Fruit fly (Drosophila melanogaster) whole organism, prepupa: ENCODE data around the gene OtopLa.

ENCODE experiments used
- CG11294 ChIP-seq: fragments of 200-800 bp; sonication (Bioruptor generic); IDR thresholded peaks from 2 replicates; pipeline ENCODE4 v1.3.6; 2022; ENCODE audit warnings: missing biosample characterization, missing genetic modification characterization
- CG11762 ChIP-seq: fragments of 200-800 bp; sonication (Bioruptor generic); optimal IDR thresholded peaks from 3 replicates; lab custom pipeline; 2016; ENCODE audit warnings: missing biosample characterization, missing genetic modification characterization; ENCODE audit not compliant: insufficient read depth
- CG11902 ChIP-seq: fragments of 200-800 bp; sonication (Bioruptor generic); optimal IDR thresholded peaks from 3 replicates; lab custom pipeline; 2016; ENCODE audit warnings: missing biosample characterization, missing genetic modification characterization
- CG1621 ChIP-seq: fragments of 200-800 bp; sonication (Bioruptor generic); optimal IDR thresholded peaks from 3 replicates; lab custom pipeline; 2018; ENCODE audit warnings: missing biosample characterization, mild to moderate bottlenecking, missing genetic modification characterization
- CG16779 ChIP-seq: fragments of 200-800 bp; sonication (Bioruptor generic); optimal IDR thresholded peaks from 3 replicates; lab custom pipeline; 2017; ENCODE audit warnings: missing biosample characterization, mild to moderate bottlenecking, missing genetic modification characterization
- CG3032 ChIP-seq: fragments of 200-800 bp; optimal IDR thresholded peaks from 2 replicates; lab custom pipeline; 2019; ENCODE audit warnings: missing biosample characterization, mild to moderate bottlenecking, missing genetic modification characterization, moderate library complexity
- CG32006 ChIP-seq: fragments of 200-800 bp; sonication (Bioruptor generic); optimal IDR thresholded peaks from 3 replicates; lab custom pipeline; 2017; ENCODE audit warnings: missing biosample characterization, mild to moderate bottlenecking, missing genetic modification characterization
- CG3919 ChIP-seq: fragments of 200-800 bp; sonication (Bioruptor generic); optimal IDR thresholded peaks from 3 replicates; lab custom pipeline; 2016; ENCODE audit warnings: missing biosample characterization, missing genetic modification characterization
- CG4318 ChIP-seq: fragments of 200-800 bp; sonication (Bioruptor generic); optimal IDR thresholded peaks from 3 replicates; lab custom pipeline; 2017; ENCODE audit warnings: missing biosample characterization, mild to moderate bottlenecking, missing genetic modification characterization
- CG6163 ChIP-seq: fragments of 200-800 bp; sonication (Bioruptor generic); IDR thresholded peaks from 3 replicates; pipeline ENCODE4 v1.3.6; 2022; ENCODE audit warnings: missing biosample characterization, missing genetic modification characterization
- CG6276 ChIP-seq: fragments of 200-800 bp; sonication (Bioruptor generic); optimal IDR thresholded peaks from 2 replicates; lab custom pipeline; 2017; ENCODE audit warnings: missing biosample characterization, mild to moderate bottlenecking, missing genetic modification characterization
- CG6792 ChIP-seq: fragments of 200-800 bp; sonication (Bioruptor generic); optimal IDR thresholded peaks from 3 replicates; lab custom pipeline; 2016; ENCODE audit warnings: missing biosample characterization, missing genetic modification characterization
- CG6808 ChIP-seq: fragments of 200-800 bp; sonication (Bioruptor generic); optimal IDR thresholded peaks from 3 replicates; lab custom pipeline; 2017; ENCODE audit warnings: missing biosample characterization, missing genetic modification characterization, mild to moderate bottlenecking, moderate library complexity, missing genetic modification reagents
- CG6854 ChIP-seq: fragments of 200-800 bp; sonication (Bioruptor generic); optimal IDR thresholded peaks from 2 replicates; lab custom pipeline; 2017; ENCODE audit warnings: missing biosample characterization, mild to moderate bottlenecking, missing genetic modification characterization
- CG7368 ChIP-seq: fragments of 200-800 bp; sonication (Bioruptor generic); optimal IDR thresholded peaks from 3 replicates; lab custom pipeline; 2016; ENCODE audit warnings: missing biosample characterization, missing genetic modification characterization
- CG8319 ChIP-seq: fragments of 200-800 bp; sonication (Bioruptor generic); optimal IDR thresholded peaks from 3 replicates; lab custom pipeline; 2016; ENCODE audit warnings: missing biosample characterization, missing genetic modification characterization
- CG8632 ChIP-seq: fragments of 200-800 bp; sonication (Bioruptor generic); optimal IDR thresholded peaks from 3 replicates; lab custom pipeline; 2016; ENCODE audit warnings: missing biosample characterization, missing genetic modification characterization
- CG9139 ChIP-seq: fragments of 200-800 bp; sonication (Bioruptor generic); optimal IDR thresholded peaks from 3 replicates; lab custom pipeline; 2017; ENCODE audit warnings: missing biosample characterization, mild to moderate bottlenecking, missing genetic modification characterization
- Eip78C ChIP-seq: fragments of 200-800 bp; sonication (Bioruptor generic); peaks from one replicate; lab custom pipeline; 2016; ENCODE audit warnings: missing biosample characterization, missing genetic modification characterization
- Eip93F ChIP-seq: fragments of 200-800 bp; sonication (Bioruptor generic); optimal IDR thresholded peaks from 2 replicates; lab custom pipeline; 2016; ENCODE audit warnings: missing biosample characterization, mild to moderate bottlenecking, missing genetic modification characterization
- Ets21C ChIP-seq: fragments of 200-800 bp; sonication (Bioruptor generic); optimal IDR thresholded peaks from 3 replicates; lab custom pipeline; 2016; ENCODE audit warnings: missing biosample characterization, missing genetic modification characterization
- Ets96B ChIP-seq: fragments of 200-800 bp; optimal IDR thresholded peaks from 2 replicates; lab custom pipeline; 2019; ENCODE audit warnings: missing biosample characterization, mild to moderate bottlenecking, missing genetic modification characterization, moderate library complexity
- Gug ChIP-seq: fragments of 200-800 bp; sonication (Bioruptor generic); IDR thresholded peaks from 2 replicates; pipeline ENCODE4 v1.3.6; 2022; ENCODE audit warnings: missing biosample characterization, missing genetic modification characterization
- Hr4 ChIP-seq: fragments of 200-800 bp; sonication (Bioruptor generic); optimal IDR thresholded peaks from 3 replicates; lab custom pipeline; 2016; ENCODE audit warnings: missing biosample characterization, missing genetic modification characterization
- Met ChIP-seq: fragments of 200-800 bp; sonication (Bioruptor generic); optimal IDR thresholded peaks from 3 replicates; lab custom pipeline; 2016; ENCODE audit warnings: missing biosample characterization, missing genetic modification characterization
- Smox ChIP-seq: fragments of 200-800 bp; sonication (Bioruptor generic); optimal IDR thresholded peaks from 3 replicates; lab custom pipeline; 2016; ENCODE audit warnings: missing biosample characterization, missing genetic modification characterization
- Sox14 ChIP-seq: fragments of 200-800 bp; sonication (Bioruptor generic); optimal IDR thresholded peaks from 3 replicates; lab custom pipeline; 2016; ENCODE audit warnings: missing biosample characterization, missing genetic modification characterization
- dac ChIP-seq: fragments of 200-800 bp; sonication (Bioruptor generic); optimal IDR thresholded peaks from 2 replicates; lab custom pipeline; 2017; ENCODE audit warnings: missing biosample characterization, mild to moderate bottlenecking, missing genetic modification characterization
- eg ChIP-seq: fragments of 200-800 bp; sonication (Bioruptor generic); IDR thresholded peaks from 3 replicates; pipeline ENCODE4 v1.3.6; 2022; ENCODE audit warnings: missing biosample characterization, missing genetic modification characterization
- fd59A ChIP-seq: fragments of 200-800 bp; sonication (Bioruptor generic); optimal IDR thresholded peaks from 2 replicates; lab custom pipeline; 2017; ENCODE audit warnings: missing biosample characterization, mild to moderate bottlenecking, missing genetic modification characterization, missing genetic modification reagents
- fkh ChIP-seq: fragments of 200-800 bp; sonication (Bioruptor generic); optimal IDR thresholded peaks from 3 replicates; lab custom pipeline; 2017; ENCODE audit warnings: missing biosample characterization, mild to moderate bottlenecking, missing genetic modification characterization, moderate library complexity
- lz ChIP-seq: fragments of 200-800 bp; sonication (Bioruptor generic); optimal IDR thresholded peaks from 3 replicates; lab custom pipeline; 2016; ENCODE audit warnings: missing biosample characterization, missing genetic modification characterization
- salr ChIP-seq, 2 experiments: fragments of 200-800 bp; sonication (Bioruptor generic); optimal IDR thresholded peaks; 3 replicates each; lab custom pipeline; 2016 to 2018; ENCODE audit warnings: missing biosample characterization in 2 of 2, missing genetic modification characterization in 2 of 2, mild to moderate bottlenecking in 1 of 2
- spab ChIP-seq: fragments of 200-800 bp; sonication (Bioruptor generic); optimal IDR thresholded peaks from 2 replicates; lab custom pipeline; 2017; ENCODE audit warnings: missing biosample characterization, mild to moderate bottlenecking, missing genetic modification characterization, missing genetic modification reagents
- ss ChIP-seq, 2 experiments: fragments of 200-800 bp; sonication (Bioruptor generic); optimal IDR thresholded peaks; 2 replicates in 1 of 2; 3 replicates in 1 of 2; lab custom pipeline; 2017 to 2018; ENCODE audit warnings: mild to moderate bottlenecking in 2 of 2, missing biosample characterization in 2 of 2, missing genetic modification characterization in 2 of 2, moderate library complexity in 1 of 2
- svp ChIP-seq: fragments of 200-800 bp; sonication (Bioruptor generic); peaks from one replicate; lab custom pipeline; 2016; ENCODE audit warnings: missing biosample characterization, missing genetic modification characterization
- vri ChIP-seq: fragments of 200-800 bp; sonication (Bioruptor generic); optimal IDR thresholded peaks from 3 replicates; lab custom pipeline; 2016; ENCODE audit warnings: missing biosample characterization, mild to moderate bottlenecking, missing genetic modification characterization

Gene OtopLa

dm6 chrX:5636529-5637099, 11.7 kb downstream of the OtopLa start:
- TF ChIP-seq spab (GFP tag; lab: Kevin White, UChicago) (no peak), CG6854 (GFP tag; lab: Kevin White, UChicago) (no peak), eg (GFP tag; lab: Robert Waterston, UW) (no peak), dac (no peak), Eip78C (no peak), Hr4 (no peak), Smox (GFP tag; lab: Kevin White, UChicago) (no peak), CG8632 (no peak), CG32006 (no peak), CG4318 (GFP tag; lab: Kevin White, UChicago) (no peak), Gug (GFP tag; lab: Robert Waterston, UW) (no peak), CG6808 (no peak), CG7368 (GFP tag; lab: Kevin White, UChicago) (no peak)

- TF ChIP-seq CG6163 (GFP tag; lab: Robert Waterston, UW): 0 out of 3 replicates have a peak, but pooled peaks have one; percentile 31
- no peak for TF ChIP-seq Smox (GFP tag; lab: Kevin White, UChicago)
- TF ChIP-seq Eip78C: peak; percentile 43
- peak; percentile 56; the same call in 2 of the 3 replicates for TF ChIP-seq eg (GFP tag; lab: Robert Waterston, UW)
- TF ChIP-seq, all 60 proteins: peak for 3
Measured at dm6 chrX:5634714-5635113, 13.6 kb downstream of the OtopLa start.

- TF ChIP-seq CG6792 (GFP tag; lab: Kevin White, UChicago) (no peak), CG6854 (GFP tag; lab: Kevin White, UChicago) (peak; percentile 9), fkh (GFP tag; lab: Kevin White, UChicago) (peak; percentile 77), svp (peak; percentile 89)
Measured at dm6 chrX:5621893-5622803, 26.1 kb downstream of the OtopLa start, which contains the start of the genes Mlc-c and Pop1. Gene Mlc-c, minus strand, starts transcription at chrX:5622539. Gene Pop1, plus strand, starts transcription at chrX:5622648.

DNA sequence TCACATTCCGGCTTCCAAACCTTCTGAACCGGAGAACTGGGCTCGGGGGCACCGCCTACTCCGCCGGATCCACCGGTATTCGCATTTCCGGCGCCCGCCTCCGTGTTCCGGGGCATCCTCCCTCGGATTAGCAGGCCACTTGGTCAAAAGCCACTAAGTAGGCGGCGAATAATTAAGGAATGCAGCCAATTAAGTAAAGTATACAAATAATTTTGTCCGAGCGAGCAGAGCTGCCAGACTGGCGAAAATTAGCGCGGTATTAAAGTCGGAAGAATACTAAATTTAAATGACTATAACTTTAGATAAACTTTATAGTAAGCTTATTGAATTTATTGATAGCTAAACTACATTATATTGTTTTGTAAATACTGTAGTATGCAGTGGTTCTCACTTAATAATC, 29.7 kb downstream of the OtopLa start, which contains the start of gene RhoGAP5A:
Gene RhoGAP5A, minus strand, starts transcription at position 245 of the 400 bp plus-strand sequence.
- peak; percentile 38 for TF ChIP-seq CG1621
- no peak for TF ChIP-seq dac

DNA sequence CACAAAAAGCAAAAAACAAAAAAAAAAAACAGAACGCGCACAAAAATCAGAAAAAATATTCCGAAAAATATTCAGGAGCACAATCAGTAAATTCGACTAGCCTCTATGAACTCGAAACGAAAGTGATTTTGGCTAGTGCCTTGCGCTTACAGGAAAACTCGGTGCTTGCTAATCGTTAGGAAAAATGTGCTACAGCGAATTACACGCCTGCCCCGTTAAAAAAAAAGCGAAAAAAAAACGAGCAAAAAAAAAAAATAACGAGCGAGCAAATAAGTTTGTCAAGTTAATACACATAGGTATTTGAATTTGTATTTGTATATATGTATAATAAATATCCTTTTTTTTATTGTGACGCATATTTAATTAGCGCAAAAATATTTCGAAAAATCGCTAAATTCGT, 32.0 kb downstream of the OtopLa start, which contains the start of gene CG34434:
Gene CG34434, minus strand, starts transcription at position 101 of the 400 bp plus-strand sequence.
- TF ChIP-seq eg (GFP tag; lab: Robert Waterston, UW) (no peak), CG3032 (tag; lab: Kevin White, UChicago) (no peak), CG3919 (GFP tag; lab: Kevin White, UChicago) (no peak), CG7368 (GFP tag; lab: Kevin White, UChicago) (no peak), Eip93F (GFP tag; lab: Kevin White, UChicago) (no peak), vri (GFP tag; lab: Kevin White, UChicago) (no peak), CG11294 (GFP tag; lab: Robert Waterston, UW) (no peak), Sox14 (no peak), CG9139 (no peak), fd59A (GFP tag; lab: Kevin White, UChicago) (no peak), CG11762 (GFP tag; lab: Kevin White, UChicago) (no peak), Ets21C (GFP tag; lab: Kevin White, UChicago) (no peak), Eip78C (no peak), CG6808 (no peak)

- TF ChIP-seq CG3032 (tag; lab: Kevin White, UChicago) (no peak), CG11902 (no peak), CG16779 (tag; lab: Kevin White, UChicago) (no peak), CG8319 (no peak), fd59A (GFP tag; lab: Kevin White, UChicago) (no peak), fkh (GFP tag; lab: Kevin White, UChicago) (no peak), Hr4 (no peak), Ets96B (no peak), salr (GFP tag; optimal IDR thresholded peaks at IDR 0.05; lab: Kevin White, UChicago) (no peak), lz (GFP tag; lab: Kevin White, UChicago) (no peak), CG6276 (no peak), Gug (GFP tag; lab: Robert Waterston, UW) (no peak), dac (no peak), Met (GFP tag; lab: Kevin White, UChicago) (no peak), CG11294 (GFP tag; lab: Robert Waterston, UW) (no peak), ss (GFP tag; optimal IDR thresholded peaks at IDR 0.05; lab: Kevin White, UChicago) (no peak), CG32006 (no peak), CG11762 (GFP tag; lab: Kevin White, UChicago) (no peak)
Measured at dm6 chrX:5614367-5614766, 33.9 kb downstream of the OtopLa start, which contains the start of gene CG34435. Gene CG34435, minus strand, starts transcription at chrX:5614467.
